Fruit fly (Drosophila melanogaster): ENCODE results near the gene TwdlP.
A peak's percentile ranks its signal among the peaks of the same experiment; 100 is the strongest.

TwdlP gene

DNA sequence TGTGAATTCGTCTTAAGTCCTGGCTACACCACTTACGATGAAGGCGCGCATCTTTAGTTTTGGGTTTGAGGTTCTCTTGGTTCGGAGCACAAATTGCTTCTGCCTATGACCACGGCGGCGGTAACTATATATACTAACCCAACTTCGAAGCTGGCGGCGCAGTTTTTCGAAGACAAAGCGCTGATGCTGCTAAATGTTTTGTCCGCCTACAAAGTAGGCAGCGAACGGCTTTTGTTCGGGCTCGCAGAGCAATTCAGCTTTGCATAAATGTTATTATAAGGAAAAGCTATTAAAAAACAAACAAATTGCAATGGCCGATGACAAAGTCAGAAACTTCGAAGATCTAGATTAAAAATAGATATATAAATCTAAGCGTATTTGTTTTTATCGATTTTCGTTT, 4.4 kb upstream of the TwdlP start, which contains the start of gene TwdlL:
TSS of gene TwdlL (minus strand) at position 101 of the 400 bp plus-strand sequence.
- TF ChIP-seq Crg-1 (GFP tag; optimal IDR thresholded peaks at IDR 0.05), result no peak
- TF ChIP-seq CG11617 (GFP tag; optimal IDR thresholded peaks at IDR 0.05), result no peak
- no peak for TF ChIP-seq CG7045 (GFP tag; optimal IDR thresholded peaks at IDR 0.05)
- TF ChIP-seq tj (GFP tag; optimal IDR thresholded peaks at IDR 0.05), result no peak
- TF ChIP-seq CG1620 (GFP tag; optimal IDR thresholded peaks at IDR 0.05), result no peak
- no peak for TF ChIP-seq CG5204 (GFP tag; optimal IDR thresholded peaks at IDR 0.05)
- no peak for TF ChIP-seq toe (GFP tag; optimal IDR thresholded peaks at IDR 0.05)
- no peak for TF ChIP-seq ovo (GFP tag; optimal IDR thresholded peaks at IDR 0.05)
- TF ChIP-seq Hr96 (GFP tag; optimal IDR thresholded peaks at IDR 0.05), result no peak
- no peak for TF ChIP-seq CG12768 (GFP tag; optimal IDR thresholded peaks at IDR 0.05)
- TF ChIP-seq CG7101 (tag; optimal IDR thresholded peaks at IDR 0.05), result no peak
- TF ChIP-seq bab1 (GFP tag; optimal IDR thresholded peaks at IDR 0.05), result no peak
- TF ChIP-seq cic (GFP tag; optimal IDR thresholded peaks at IDR 0.05), result no peak
- TF ChIP-seq cnc (optimal IDR thresholded peaks at IDR 0.05), result no peak
- TF ChIP-seq pad (GFP tag; optimal IDR thresholded peaks at IDR 0.05), result no peak
- no peak for TF ChIP-seq kay (GFP tag; ENCODE audit: borderline replicate concordance)
- TF ChIP-seq Clk (GFP tag; optimal IDR thresholded peaks at IDR 0.05), result no peak
- TF ChIP-seq CG33017 (tag; optimal IDR thresholded peaks at IDR 0.05), result no peak

DNA sequence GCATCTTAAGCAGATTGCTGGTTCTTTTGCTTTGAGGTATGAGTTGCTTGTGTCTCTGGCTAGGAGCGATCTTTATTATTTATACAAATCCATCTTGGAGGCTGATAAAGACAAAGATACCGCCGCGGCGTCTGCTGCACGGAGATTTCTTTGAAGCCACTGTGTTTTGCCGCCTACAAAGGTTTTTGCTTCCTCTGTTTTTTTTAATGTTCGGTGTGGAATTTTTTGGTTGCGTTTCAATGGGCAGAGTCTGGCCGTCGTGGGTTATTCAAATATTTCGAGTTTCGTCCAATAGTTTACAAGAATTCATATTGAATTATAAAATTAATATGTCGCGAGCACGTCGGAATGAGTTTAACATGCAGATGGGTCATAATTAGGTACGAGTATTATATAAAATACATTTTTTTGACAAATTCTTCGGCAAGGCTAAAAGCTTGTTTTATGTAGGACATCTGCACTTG, 2.4 kb upstream of the TwdlP start, which contains the start of gene TwdlB:
TSS of gene TwdlB (minus strand) at position 51 of the 464 bp plus-strand sequence.
- no peak for TF ChIP-seq CG7045 (GFP tag; optimal IDR thresholded peaks at IDR 0.05)
- no peak for TF ChIP-seq tj (GFP tag; optimal IDR thresholded peaks at IDR 0.05)
- no peak for TF ChIP-seq cic (GFP tag; optimal IDR thresholded peaks at IDR 0.05)
- TF ChIP-seq CG12768 (GFP tag; optimal IDR thresholded peaks at IDR 0.05), result no peak
- TF ChIP-seq Clk (GFP tag; optimal IDR thresholded peaks at IDR 0.05), result no peak
- TF ChIP-seq Mnt (GFP tag; optimal IDR thresholded peaks at IDR 0.05), result no peak
- TF ChIP-seq Hr96 (GFP tag; optimal IDR thresholded peaks at IDR 0.05), result no peak
- no peak for TF ChIP-seq CG5204 (GFP tag; optimal IDR thresholded peaks at IDR 0.05)

DNA sequence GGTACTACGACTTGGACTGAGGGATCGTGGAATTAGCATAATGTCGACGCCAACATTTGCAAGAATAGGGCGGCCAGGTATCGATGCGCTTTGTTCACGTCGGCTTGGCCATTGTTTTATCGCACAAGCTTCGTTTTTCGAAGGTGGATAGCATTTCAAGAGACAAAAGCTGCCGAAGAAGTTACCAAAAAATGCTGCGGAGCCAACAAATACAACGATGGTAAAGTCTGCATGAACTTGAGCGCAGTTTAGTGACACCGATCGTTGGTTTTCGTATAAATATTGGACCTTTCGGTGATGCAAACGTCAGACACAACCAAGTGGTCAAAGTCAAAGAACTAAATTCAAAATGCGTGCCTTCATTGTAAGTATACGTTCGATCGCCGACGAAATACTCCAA, 2.3 kb downstream of the TwdlP start, which contains the start of gene TwdlM:
TSS of gene TwdlM (plus strand) at position 301 of the 400 bp plus-strand sequence.
- TF ChIP-seq ovo (GFP tag; optimal IDR thresholded peaks at IDR 0.05), result no peak
- TF ChIP-seq cnc (optimal IDR thresholded peaks at IDR 0.05), result no peak
- no peak for TF ChIP-seq CG11617 (GFP tag; optimal IDR thresholded peaks at IDR 0.05)
- TF ChIP-seq Crg-1 (GFP tag; optimal IDR thresholded peaks at IDR 0.05), result no peak
- TF ChIP-seq Hr96 (GFP tag; optimal IDR thresholded peaks at IDR 0.05), result no peak
- no peak for TF ChIP-seq toe (GFP tag; optimal IDR thresholded peaks at IDR 0.05)
- TF ChIP-seq kay (GFP tag; ENCODE audit: borderline replicate concordance), result no peak
- no peak for TF ChIP-seq tj (GFP tag; optimal IDR thresholded peaks at IDR 0.05)
- no peak for TF ChIP-seq cic (GFP tag; optimal IDR thresholded peaks at IDR 0.05)
- no peak for TF ChIP-seq CG7101 (tag; optimal IDR thresholded peaks at IDR 0.05)
- no peak for TF ChIP-seq pad (GFP tag; optimal IDR thresholded peaks at IDR 0.05)

DNA sequence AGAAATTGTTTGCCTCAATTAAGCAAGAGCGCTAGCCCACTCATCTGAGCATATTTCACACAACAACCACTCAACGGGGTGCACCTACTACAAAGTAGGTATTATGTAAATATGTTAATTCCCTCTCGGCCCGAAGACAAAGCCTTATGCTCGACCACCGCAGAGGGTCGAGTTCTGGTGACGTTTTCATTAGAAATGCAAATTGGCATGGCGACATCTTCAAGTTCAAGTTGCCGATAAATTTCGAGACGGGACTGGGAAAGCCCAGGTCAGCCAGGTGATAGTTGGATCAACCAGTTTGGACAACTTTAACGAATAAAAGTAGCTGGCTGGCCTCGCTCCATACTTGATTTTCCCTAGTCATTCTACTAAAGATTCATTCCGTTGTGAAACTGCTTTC, 5.7 kb downstream of the TwdlP start:
- TF ChIP-seq CG1620 (GFP tag; optimal IDR thresholded peaks at IDR 0.05), result no peak
- no peak for TF ChIP-seq CG7045 (GFP tag; optimal IDR thresholded peaks at IDR 0.05)
- no peak for TF ChIP-seq kay (GFP tag; ENCODE audit: borderline replicate concordance)

DNA sequence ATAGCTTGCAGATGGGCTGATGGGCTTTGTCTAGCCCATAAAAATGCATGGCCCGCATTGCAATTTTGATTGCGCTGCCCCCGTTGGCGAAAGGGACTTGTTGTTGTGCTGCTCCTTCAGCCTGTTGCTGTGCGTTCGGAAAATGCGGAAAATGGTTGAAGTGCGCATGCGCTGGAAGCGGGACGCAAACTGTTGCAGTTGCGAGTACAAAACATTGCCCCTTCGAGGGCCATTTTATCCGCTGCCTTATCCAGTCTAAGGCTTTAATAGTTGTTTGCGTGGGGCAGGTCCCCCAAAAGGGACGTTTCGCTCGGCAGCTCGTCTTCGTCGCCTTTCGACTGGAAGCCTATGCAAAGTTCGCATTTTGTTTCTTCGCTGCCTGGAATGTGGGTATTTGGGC, 14.7 kb downstream of the TwdlP start:
- peak; percentile 80 for TF ChIP-seq pad (GFP tag; optimal IDR thresholded peaks at IDR 0.05)
- TF ChIP-seq tj (GFP tag; optimal IDR thresholded peaks at IDR 0.05), result no peak

DNA sequence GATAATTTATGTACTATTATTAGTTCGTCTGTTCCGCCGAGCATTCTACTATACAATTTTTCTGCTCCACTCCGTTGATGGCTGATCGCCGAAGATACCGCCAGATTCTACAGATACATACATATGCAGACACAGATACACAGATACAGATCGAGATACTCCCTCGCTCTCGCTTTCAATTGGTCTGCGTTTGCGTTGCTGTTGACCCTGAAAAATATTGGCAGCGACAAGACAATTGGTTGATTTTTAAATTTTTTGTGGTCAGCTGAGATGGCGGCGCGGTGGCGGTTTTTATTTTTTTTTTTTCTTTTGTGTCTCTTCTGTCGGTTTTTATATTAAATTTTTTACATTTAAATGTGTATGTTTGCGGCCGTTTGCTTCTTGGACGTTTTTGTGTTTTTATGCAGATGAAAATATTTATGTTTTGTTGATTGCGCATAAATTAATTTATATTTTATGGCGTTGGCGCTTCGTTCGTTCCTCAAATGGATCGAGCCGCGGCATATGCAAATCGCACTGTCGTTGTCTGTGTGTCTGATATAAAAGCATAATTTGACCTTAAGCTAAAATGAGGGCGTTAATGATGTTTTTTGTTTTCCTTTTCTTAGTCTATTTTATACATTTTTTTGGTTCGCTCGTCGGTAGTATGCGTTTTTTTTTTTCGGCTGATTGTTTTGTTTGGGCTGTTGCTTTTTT, 27.2 kb downstream of the TwdlP start:
- TF ChIP-seq toe (GFP tag; optimal IDR thresholded peaks at IDR 0.05) (no peak), ovo (GFP tag; optimal IDR thresholded peaks at IDR 0.05) (no peak), bab1 (GFP tag; optimal IDR thresholded peaks at IDR 0.05) (no peak), Mnt (GFP tag; optimal IDR thresholded peaks at IDR 0.05) (no peak), CG12768 (GFP tag; optimal IDR thresholded peaks at IDR 0.05) (no peak), cic (GFP tag; optimal IDR thresholded peaks at IDR 0.05) (no peak), pad (GFP tag; optimal IDR thresholded peaks at IDR 0.05) (no peak), cnc (optimal IDR thresholded peaks at IDR 0.05) (no peak), CG7045 (GFP tag; optimal IDR thresholded peaks at IDR 0.05) (no peak), CG11617 (GFP tag; optimal IDR thresholded peaks at IDR 0.05) (no peak), CG5204 (GFP tag; optimal IDR thresholded peaks at IDR 0.05) (no peak), CG7101 (tag; optimal IDR thresholded peaks at IDR 0.05) (no peak), CG1620 (GFP tag; optimal IDR thresholded peaks at IDR 0.05) (no peak), tj (GFP tag; optimal IDR thresholded peaks at IDR 0.05) (no peak), kay (GFP tag; ENCODE audit: borderline replicate concordance) (no peak), CG14711 (tag; optimal IDR thresholded peaks at IDR 0.05) (no peak), Hr96 (GFP tag; optimal IDR thresholded peaks at IDR 0.05) (no peak)

DNA sequence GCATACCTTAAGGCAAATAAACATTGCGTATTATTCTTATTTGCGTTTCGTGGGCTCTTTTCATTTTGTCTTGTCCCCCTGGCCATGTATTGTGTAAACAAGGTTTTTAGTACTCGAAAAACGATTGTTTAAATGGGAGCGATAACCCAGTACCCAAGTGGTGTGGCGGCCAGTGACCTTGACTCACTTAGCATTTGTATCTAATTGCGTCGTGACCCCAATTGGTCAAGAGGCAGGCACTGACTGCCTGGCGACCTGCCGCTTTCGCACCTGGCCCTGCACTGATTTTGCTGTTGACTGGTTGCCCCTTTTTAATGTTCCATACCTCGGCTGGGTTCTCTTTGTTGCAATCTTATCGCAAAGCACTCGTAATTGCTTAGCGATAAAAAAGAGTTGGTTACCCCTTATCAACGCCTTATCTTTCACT, 33.0 kb downstream of the TwdlP start:
- TF ChIP-seq CG14711 (tag; optimal IDR thresholded peaks at IDR 0.05), result no peak
- TF ChIP-seq CG11617 (GFP tag; optimal IDR thresholded peaks at IDR 0.05), result peak; percentile 4
- TF ChIP-seq CG12768 (GFP tag; optimal IDR thresholded peaks at IDR 0.05), result peak; percentile 27
- TF ChIP-seq CG1620 (GFP tag; optimal IDR thresholded peaks at IDR 0.05), result no peak
- TF ChIP-seq Hr96 (GFP tag; optimal IDR thresholded peaks at IDR 0.05), result peak; percentile 13
